Worm (Caenorhabditis elegans) whole organism, L4 larva: ENCODE measurements around the gene C15H9.11.

Experiments used
- F10B5.3 ChIP-seq: sonication (generic microtip); optimal IDR thresholded peaks from 2 replicates; lab custom pipeline; 2016; ENCODE audit warnings: mild to moderate bottlenecking, missing genetic modification characterization, missing compliant biosample characterization
- F26F4.8 ChIP-seq: fragments of 200-800 bp; sonication (Bioruptor generic); conservative IDR thresholded peaks from 2 replicates; pipeline ENCODE4 v1.3.6; 2022; ENCODE audit warnings: missing genetic modification characterization, missing compliant biosample characterization
- F37D6.2 ChIP-seq: sonication (generic microtip); optimal IDR thresholded peaks from 2 replicates; lab custom pipeline; 2016; ENCODE audit warnings: mild to moderate bottlenecking, missing genetic modification characterization, missing compliant biosample characterization
- F44E2.7 ChIP-seq: fragments of 200-800 bp; sonication (Bioruptor generic); IDR thresholded peaks from 2 replicates; pipeline ENCODE4 v2.1.2; 2022; ENCODE audit warnings: missing genetic modification characterization, missing compliant biosample characterization
- F49E8.2 ChIP-seq: sonication (generic microtip); optimal IDR thresholded peaks from 2 replicates; lab custom pipeline; 2016; ENCODE audit warnings: missing compliant biosample characterization, mild to moderate bottlenecking, missing genetic modification characterization, borderline replicate concordance
- R02D3.7 ChIP-seq: fragments of 150-350 bp; sonication (generic microtip); optimal IDR thresholded peaks from 3 replicates; lab custom pipeline; 2014; ENCODE audit warnings: missing biosample characterization, missing genetic modification characterization
- T26A8.4 ChIP-seq: fragments of 200-800 bp; sonication (Bioruptor generic); IDR thresholded peaks from 2 replicates; pipeline ENCODE4 v1.3.6; 2022; ENCODE audit warnings: missing genetic modification characterization, missing compliant biosample characterization
- Y105C5A.15 ChIP-seq: fragments of 200-800 bp; sonication (Bioruptor generic); IDR thresholded peaks from 2 replicates; pipeline ENCODE4 v1.3.6; 2022; ENCODE audit warnings: missing genetic modification characterization, missing compliant biosample characterization
- aha-1 ChIP-seq: fragments of 150-350 bp; peaks from one replicate; lab custom pipeline; 2014; ENCODE audit warnings: missing biosample characterization, missing genetic modification characterization
- ceh-44 ChIP-seq: fragments of 200-800 bp; sonication (Bioruptor generic); IDR thresholded peaks from 2 replicates; pipeline ENCODE4 v1.3.6; 2022; ENCODE audit warnings: missing genetic modification reagents, missing genetic modification characterization, missing compliant biosample characterization
- ces-1 ChIP-seq: fragments of 150-350 bp; sonication (generic microtip); optimal IDR thresholded peaks from 4 replicates; lab custom pipeline; 2014; ENCODE audit warnings: missing biosample characterization, missing genetic modification reagents, missing genetic modification characterization
- cey-2 ChIP-seq: sonication (generic microtip); optimal IDR thresholded peaks from 3 replicates; lab custom pipeline; 2017; ENCODE audit warnings: missing genetic modification characterization, mild to moderate bottlenecking, missing compliant biosample characterization, antibody characterized with exemption, borderline replicate concordance; ENCODE audit not compliant: insufficient read depth
- ctbp-1 ChIP-seq: fragments of 200-800 bp; sonication (Bioruptor generic); IDR thresholded peaks from 2 replicates; pipeline ENCODE4 v1.3.6; 2022; ENCODE audit warnings: missing genetic modification reagents, missing genetic modification characterization, missing compliant biosample characterization
- daf-16 ChIP-seq, 3 experiments: sonication (generic microtip); optimal IDR thresholded peaks; 2 replicates each; lab custom pipeline; 2016 to 2017; ENCODE audit warnings: missing genetic modification characterization in 3 of 3, missing genetic modification reagents in 3 of 3, mild to moderate bottlenecking in 2 of 3, missing compliant biosample characterization in 2 of 3, missing biosample characterization in 1 of 3, moderate library complexity in 1 of 3
- dmd-6 ChIP-seq: fragments of 200-800 bp; sonication (Bioruptor generic); IDR thresholded peaks from 2 replicates; pipeline ENCODE4 v1.3.6; 2022; ENCODE audit warnings: missing genetic modification reagents, missing genetic modification characterization, missing compliant biosample characterization
- dmd-9 ChIP-seq: fragments of 200-800 bp; sonication (Bioruptor generic); IDR thresholded peaks from 2 replicates; pipeline ENCODE4 v1.3.6; 2022; ENCODE audit warnings: missing genetic modification reagents, missing genetic modification characterization, missing compliant biosample characterization
- egl-27 ChIP-seq: sonication (generic microtip); optimal IDR thresholded peaks from 3 replicates; lab custom pipeline; 2017; ENCODE audit warnings: missing biosample characterization, missing genetic modification reagents, missing genetic modification characterization
- egl-43 ChIP-seq: fragments of 200-800 bp; sonication (Bioruptor generic); IDR thresholded peaks from 2 replicates; pipeline ENCODE4 v1.3.6; 2022; ENCODE audit warnings: missing genetic modification reagents, missing genetic modification characterization, missing compliant biosample characterization
- fkh-10 ChIP-seq: fragments of 150-350 bp; optimal IDR thresholded peaks from 2 replicates; lab custom pipeline; 2014; ENCODE audit warnings: missing biosample characterization, missing genetic modification reagents, missing genetic modification characterization
- gei-8 ChIP-seq: fragments of 200-800 bp; sonication (Bioruptor generic); optimal IDR thresholded peaks from 2 replicates; lab custom pipeline; 2018; ENCODE audit warnings: mild to moderate bottlenecking, missing genetic modification characterization, missing compliant biosample characterization
- hlh-11 ChIP-seq: fragments of 200-800 bp; sonication (Bioruptor generic); optimal IDR thresholded peaks from 2 replicates; lab custom pipeline; 2018; ENCODE audit warnings: mild to moderate bottlenecking, missing genetic modification characterization, missing compliant biosample characterization
- hlh-30 ChIP-seq: sonication (generic microtip); optimal IDR thresholded peaks from 2 replicates; lab custom pipeline; 2017; ENCODE audit warnings: antibody characterized with exemption, mild to moderate bottlenecking, missing genetic modification characterization, missing compliant biosample characterization; ENCODE audit not compliant: insufficient read depth
- hmg-1.1 ChIP-seq: fragments of 200-800 bp; sonication (Bioruptor generic); IDR thresholded peaks from 2 replicates; pipeline ENCODE4 v1.3.6; 2022; ENCODE audit warnings: missing genetic modification reagents, missing genetic modification characterization, missing compliant biosample characterization
- lin-13 ChIP-seq: fragments of 150-350 bp; optimal IDR thresholded peaks from 2 replicates; lab custom pipeline; 2014; ENCODE audit warnings: missing biosample characterization, missing genetic modification reagents, missing genetic modification characterization
- lsy-2 ChIP-seq, 2 experiments: fragments of 150-350 bp in 1 of 2; sonication (generic microtip) in 1 of 2; optimal IDR thresholded peaks; 2 replicates each; lab custom pipeline; 2014 to 2017; ENCODE audit warnings: missing biosample characterization in 2 of 2, missing genetic modification characterization in 2 of 2
- madf-9 ChIP-seq: fragments of 200-800 bp; sonication (Bioruptor generic); conservative IDR thresholded peaks from 2 replicates; pipeline ENCODE4 v1.3.6; 2022; ENCODE audit warnings: missing genetic modification reagents, missing genetic modification characterization, missing compliant biosample characterization
- mdl-1 ChIP-seq, 2 experiments: fragments of 150-350 bp in 1 of 2; sonication (generic microtip) in 1 of 2; optimal IDR thresholded peaks; 2 replicates each; lab custom pipeline; 2014 to 2017; ENCODE audit warnings: missing biosample characterization in 2 of 2, missing genetic modification characterization in 2 of 2
- mep-1 ChIP-seq: fragments of 150-350 bp; sonication (generic microtip); optimal IDR thresholded peaks from 3 replicates; lab custom pipeline; 2014; ENCODE audit warnings: missing biosample characterization, missing genetic modification characterization
- mes-2 ChIP-seq: sonication (generic microtip); optimal IDR thresholded peaks from 2 replicates; lab custom pipeline; 2016; ENCODE audit warnings: missing genotype, mild to moderate bottlenecking, missing genetic modification characterization, missing compliant biosample characterization; ENCODE audit not compliant: poor library complexity, severe bottlenecking
- mxl-3 ChIP-seq: fragments of 200-800 bp; sonication (Bioruptor generic); optimal IDR thresholded peaks from 2 replicates; lab custom pipeline; 2018; ENCODE audit warnings: mild to moderate bottlenecking, missing genetic modification characterization, missing compliant biosample characterization
- nhr-10 ChIP-seq: fragments of 150-350 bp; optimal IDR thresholded peaks from 2 replicates; lab custom pipeline; 2014; ENCODE audit warnings: missing biosample characterization, missing genetic modification characterization
- nhr-237 ChIP-seq: sonication (generic microtip); optimal IDR thresholded peaks from 2 replicates; lab custom pipeline; 2017; ENCODE audit warnings: missing biosample characterization, missing genetic modification characterization
- nhr-28 ChIP-seq: fragments of 150-350 bp; optimal IDR thresholded peaks from 2 replicates; lab custom pipeline; 2014; ENCODE audit warnings: missing biosample characterization, missing genetic modification characterization
- nhr-48 ChIP-seq: sonication (generic microtip); optimal IDR thresholded peaks from 2 replicates; lab custom pipeline; 2016; ENCODE audit warnings: mild to moderate bottlenecking, missing genetic modification characterization, missing compliant biosample characterization
- nhr-77 ChIP-seq: fragments of 150-350 bp; optimal IDR thresholded peaks from 2 replicates; lab custom pipeline; 2014; ENCODE audit warnings: missing biosample characterization, missing genetic modification characterization
- php-3 ChIP-seq: fragments of 200-800 bp; sonication (Bioruptor generic); IDR thresholded peaks from 2 replicates; pipeline ENCODE4 v1.3.6; 2022; ENCODE audit warnings: missing genetic modification reagents, missing genetic modification characterization, missing compliant biosample characterization
- pqm-1 ChIP-seq: sonication (generic microtip); optimal IDR thresholded peaks from 2 replicates; lab custom pipeline; 2017; ENCODE audit warnings: missing biosample characterization, missing genetic modification characterization
- rbr-2 ChIP-seq: sonication (generic microtip); optimal IDR thresholded peaks from 2 replicates; lab custom pipeline; 2016; ENCODE audit warnings: missing genotype, missing genetic modification characterization, missing compliant biosample characterization
- snpc-4 ChIP-seq: fragments of 150-350 bp; optimal IDR thresholded peaks from 2 replicates; lab custom pipeline; 2014; ENCODE audit warnings: missing biosample characterization, missing genetic modification characterization
- spr-1 ChIP-seq: sonication (generic microtip); optimal IDR thresholded peaks from 2 replicates; lab custom pipeline; 2016; ENCODE audit warnings: mild to moderate bottlenecking, missing genetic modification characterization, missing compliant biosample characterization
- tra-1 ChIP-seq: fragments of 200-800 bp; sonication (Bioruptor generic); IDR thresholded peaks from 2 replicates; pipeline ENCODE4 v1.3.6; 2022; ENCODE audit warnings: missing genetic modification reagents, missing genetic modification characterization, missing compliant biosample characterization
- unc-130 ChIP-seq: sonication (generic microtip); optimal IDR thresholded peaks from 2 replicates; lab custom pipeline; 2016; ENCODE audit warnings: missing genetic modification reagents, missing genetic modification characterization, missing compliant biosample characterization
- unc-62 ChIP-seq, 3 experiments: fragments of 150-350 bp in 1 of 3; sonication (generic microtip); optimal IDR thresholded peaks in 2 of 3; peaks in 1 of 3; 1 replicate in 1 of 3; 2 replicates in 2 of 3; lab custom pipeline; 2014 to 2017; ENCODE audit warnings: missing biosample characterization in 3 of 3, missing genetic modification characterization in 3 of 3, missing genetic modification reagents in 3 of 3, missing genotype in 1 of 3
- zip-2 ChIP-seq: fragments of 150-350 bp; optimal IDR thresholded peaks from 2 replicates; lab custom pipeline; 2014; ENCODE audit warnings: missing biosample characterization, missing genetic modification characterization

The C15H9.11 gene

DNA sequence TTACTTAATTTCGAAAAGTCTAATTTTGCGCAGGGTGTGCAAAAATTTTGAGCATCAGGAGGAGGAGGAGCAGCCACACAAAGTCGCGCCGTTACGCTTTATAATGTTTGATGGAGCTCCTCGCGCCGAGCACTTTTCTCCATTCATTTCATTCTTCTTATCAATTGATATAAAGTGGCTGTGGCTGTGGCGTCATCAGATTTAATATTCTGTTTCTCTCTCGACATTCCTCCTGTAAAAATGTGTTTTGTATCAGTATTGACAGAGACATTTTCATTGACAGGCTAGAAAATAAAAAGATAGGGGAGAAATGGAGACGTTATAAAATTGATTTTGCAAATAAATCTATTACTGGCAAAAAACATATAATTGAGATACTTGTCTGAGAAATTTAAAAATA, 26.1 kb upstream of the C15H9.11 start (continued):
- no peak for TF ChIP-seq daf-16 (GFP tag; optimal IDR thresholded peaks at IDR 0.05; lab: Kevin White, UChicago)
- peak; percentile 77 for TF ChIP-seq daf-16 (tag; optimal IDR thresholded peaks at IDR 0.05; lab: Kevin White, UChicago)
- no peak for TF ChIP-seq cey-2 (tag; lab: Kevin White, UChicago)
- no peak for TF ChIP-seq F26F4.8 (GFP tag; lab: Robert Waterston, UW)
- no peak for TF ChIP-seq zip-2 (tag; lab: Kevin White, UChicago)
- no peak for TF ChIP-seq nhr-237 (tag; lab: Kevin White, UChicago)
- no peak for TF ChIP-seq dmd-9
- TF ChIP-seq fkh-10 (GFP tag; lab: Kevin White, UChicago), result no peak
- peak; percentile 77 for TF ChIP-seq hlh-11 (tag; lab: Kevin White, UChicago)
- peak; percentile 81 for TF ChIP-seq pqm-1 (tag; lab: Kevin White, UChicago)
- TF ChIP-seq ceh-44 (GFP tag; lab: Robert Waterston, UW), result no peak
- TF ChIP-seq mdl-1 (tag; optimal IDR thresholded peaks at IDR 0.05; lab: Kevin White, UChicago), result peak in 1 of 2 experiments; percentile 26
- TF ChIP-seq gei-8 (GFP tag; lab: Kevin White, UChicago), result no peak
- no peak for TF ChIP-seq F49E8.2 (tag; lab: Kevin White, UChicago)
- peak; percentile 15 for TF ChIP-seq nhr-48 (tag; lab: Kevin White, UChicago)
- no peak for TF ChIP-seq ces-1 (GFP tag; lab: Kevin White, UChicago)
- peak; percentile 85 for TF ChIP-seq dmd-6 (GFP tag; lab: Robert Waterston, UW)
- TF ChIP-seq lsy-2 (tag; optimal IDR thresholded peaks at IDR 0.05; lab: Kevin White, UChicago), result peak in 1 of 2 experiments; percentile 16
- peak; percentile 79 for TF ChIP-seq nhr-28 (tag; lab: Kevin White, UChicago)
- TF ChIP-seq mep-1 (tag; lab: Kevin White, UChicago), result peak; percentile 22
- no peak for TF ChIP-seq nhr-10 (tag; lab: Kevin White, UChicago)
- TF ChIP-seq tra-1 (GFP tag; lab: Robert Waterston, UW), result no peak
- TF ChIP-seq egl-27, result no peak
- peak; percentile 34 for TF ChIP-seq nhr-77 (tag; lab: Kevin White, UChicago)
- TF ChIP-seq mxl-3, result no peak
- no peak for TF ChIP-seq snpc-4 (tag; lab: Kevin White, UChicago)
- no peak for TF ChIP-seq R02D3.7 (tag; lab: Kevin White, UChicago)
- TF ChIP-seq php-3 (GFP tag; lab: Robert Waterston, UW), result peak; percentile 53; the same call in 1 of the 2 replicates
- TF ChIP-seq aha-1, result peak; percentile 51

DNA sequence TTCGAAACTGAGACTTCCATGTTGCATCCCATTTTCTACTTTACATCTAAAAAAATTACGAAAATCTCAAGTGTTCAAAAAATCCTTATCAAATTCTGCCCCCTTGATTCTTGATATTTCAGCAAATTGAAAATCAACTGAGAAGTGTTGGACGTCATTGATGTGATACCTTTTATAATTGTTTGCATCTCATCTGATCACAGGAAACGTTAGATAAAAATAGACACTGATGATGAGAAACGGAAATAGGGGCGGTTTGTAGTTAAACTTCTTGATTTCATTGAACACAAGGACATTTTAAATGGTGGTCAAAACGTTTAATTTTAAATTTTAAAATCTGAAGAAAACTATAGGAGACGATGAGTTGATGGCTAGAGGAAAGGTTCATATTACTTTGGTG, 25.6 kb upstream of the C15H9.11 start:
- TF ChIP-seq unc-62 (GFP tag; optimal IDR thresholded peaks at IDR 0.05 in 1 of 2; lab: Kevin White, UChicago), result peak in 1 of 2 experiments; percentile 88
- TF ChIP-seq unc-62 (tag; optimal IDR thresholded peaks at IDR 0.05; lab: Kevin White, UChicago), result no peak
- no peak for TF ChIP-seq F10B5.3 (tag; lab: Kevin White, UChicago)

DNA sequence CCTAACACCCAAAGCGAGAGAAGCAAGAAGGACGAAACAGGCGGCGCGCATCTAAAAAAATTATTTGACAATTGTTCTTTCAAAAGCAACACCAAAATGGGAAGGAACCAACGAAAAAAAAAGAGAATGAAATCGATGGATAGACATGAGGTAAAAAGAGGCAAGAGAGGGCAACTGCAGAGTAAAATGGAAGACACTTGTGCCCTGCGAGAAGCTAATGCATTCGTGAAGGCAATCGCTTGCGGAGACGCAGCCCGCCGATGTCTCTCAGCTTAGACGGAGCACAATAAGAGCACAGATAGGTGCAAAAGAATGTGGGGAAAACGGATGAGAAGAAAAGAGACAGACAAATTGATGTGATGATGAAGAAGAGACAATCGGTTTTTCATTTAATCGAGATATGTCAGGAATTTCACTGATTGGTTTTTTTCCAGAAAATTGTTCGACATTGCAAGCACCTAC, 25.1 kb upstream of the C15H9.11 start, which contains the start of gene C15H9.9:
TSS of gene C15H9.9 (minus strand) at position 51 of the 462 bp plus-strand sequence.
- TF ChIP-seq lsy-2 (tag; optimal IDR thresholded peaks at IDR 0.05; lab: Kevin White, UChicago), result peak in 1 of 2 experiments; percentile 35
- no peak for TF ChIP-seq unc-130
- TF ChIP-seq egl-43, result 0 out of 2 replicates have a peak, but pooled peaks have one; percentile 38
- TF ChIP-seq F44E2.7 (GFP tag; lab: Robert Waterston, UW), result no peak
- peak; percentile 37 for TF ChIP-seq mep-1 (tag; lab: Kevin White, UChicago)
- TF ChIP-seq spr-1 (tag; lab: Kevin White, UChicago), result no peak
- 0 out of 2 replicates have a peak, but pooled peaks have one; percentile 17 for TF ChIP-seq php-3 (GFP tag; lab: Robert Waterston, UW)
- TF ChIP-seq ctbp-1 (GFP tag; lab: Robert Waterston, UW), result peak; percentile 69
- TF ChIP-seq unc-62 (GFP tag; optimal IDR thresholded peaks at IDR 0.05 in 1 of 2; lab: Kevin White, UChicago), result peak in 1 of 2 experiments; percentile 24
- no peak for TF ChIP-seq unc-62 (tag; optimal IDR thresholded peaks at IDR 0.05; lab: Kevin White, UChicago)
- TF ChIP-seq rbr-2, result peak; percentile 2
- peak; percentile 44; the same call in 1 of the 2 replicates for TF ChIP-seq dmd-6 (GFP tag; lab: Robert Waterston, UW)
- TF ChIP-seq madf-9 (GFP tag; lab: Robert Waterston, UW), result 0 out of 2 replicates have a peak, but pooled peaks have one; percentile 13
- TF ChIP-seq F37D6.2 (tag; lab: Kevin White, UChicago), result peak; percentile 21
- peak; percentile 38 for TF ChIP-seq nhr-28 (tag; lab: Kevin White, UChicago)
- TF ChIP-seq mdl-1 (tag; optimal IDR thresholded peaks at IDR 0.05; lab: Kevin White, UChicago), result peak in 1 of 2 experiments; percentile 9
- TF ChIP-seq hmg-1.1, result peak; percentile 52; the same call in 1 of the 2 replicates
- TF ChIP-seq lin-13 (GFP tag; lab: Kevin White, UChicago), result peak; percentile 17
- TF ChIP-seq aha-1, result peak; percentile 98
- TF ChIP-seq hlh-30 (tag; lab: Kevin White, UChicago), result peak; percentile 2
- TF ChIP-seq hlh-11 (tag; lab: Kevin White, UChicago), result peak; percentile 42
- no peak for TF ChIP-seq snpc-4 (tag; lab: Kevin White, UChicago)
- peak; percentile 33 for TF ChIP-seq mes-2 (tag; lab: Kevin White, UChicago)
- TF ChIP-seq Y105C5A.15 (GFP tag; lab: Robert Waterston, UW), result no peak
- 0 out of 2 replicates have a peak, but pooled peaks have one; percentile 9 for TF ChIP-seq T26A8.4 (GFP tag; lab: Robert Waterston, UW)
